Worm (Caenorhabditis elegans): ENCODE measurements around the gene F40A3.6.

DNA sequence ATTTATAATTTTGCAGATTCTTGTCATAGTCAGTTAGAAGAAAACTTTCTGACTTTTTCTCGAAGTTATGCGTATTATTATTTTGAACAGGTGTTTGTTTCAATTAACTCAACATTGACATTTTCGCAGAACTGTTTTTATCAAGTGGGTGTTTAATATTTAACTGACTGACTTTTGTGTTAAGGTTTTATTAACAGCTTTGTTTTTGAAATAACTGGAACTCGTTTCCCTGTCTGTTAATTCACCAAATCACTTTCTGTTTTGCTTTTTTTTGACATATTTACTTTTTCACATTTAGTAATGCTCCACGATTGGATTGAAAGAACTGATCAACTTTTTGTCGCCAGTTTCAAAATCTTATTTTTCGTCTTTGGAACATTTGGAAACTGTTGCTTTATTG, 31.8 kb upstream of the F40A3.6 start, which contains the start of gene srsx-7:
- no peak for TF ChIP-seq efl-1 (GFP tag; optimal IDR thresholded peaks at IDR 0.05)
- TF ChIP-seq Y79H2A.3 (GFP tag; conservative IDR thresholded peaks at IDR 0.05): no peak
- no peak for TF ChIP-seq snpc-4 (GFP tag; optimal IDR thresholded peaks at IDR 0.05)
- no peak for TF ChIP-seq snpc-4 (tag; optimal IDR thresholded peaks at IDR 0.05)
- no peak for TF ChIP-seq T26A5.8 (tag; optimal IDR thresholded peaks at IDR 0.05)
